Fruit fly (Drosophila melanogaster): ENCODE data around the gene CG5096.

CG5096 gene

dm6 chr2L:10334854-10335277, 47.2 kb upstream of the CG5096 start (continued):
- TF ChIP-seq Hr4 (GFP tag; optimal IDR thresholded peaks at IDR 0.05) (peak; percentile 24), CG10631 (GFP tag; optimal IDR thresholded peaks at IDR 0.05) (no peak), CG3032 (tag; optimal IDR thresholded peaks at IDR 0.05) (no peak), CG6854 (GFP tag; optimal IDR thresholded peaks at IDR 0.05) (peak; percentile 61), salr (GFP tag; optimal IDR thresholded peaks at IDR 0.05) (no peak), cyc (GFP tag; optimal IDR thresholded peaks at IDR 0.05) (no peak), CG4318 (GFP tag; optimal IDR thresholded peaks at IDR 0.05) (no peak), CG11902 (GFP tag; optimal IDR thresholded peaks at IDR 0.05) (no peak), CG34406 (GFP tag; optimal IDR thresholded peaks at IDR 0.05) (no peak), Ets96B (tag; optimal IDR thresholded peaks at IDR 0.05) (peak; percentile 9), fd59A (GFP tag; optimal IDR thresholded peaks at IDR 0.05) (no peak), Smox (GFP tag; optimal IDR thresholded peaks at IDR 0.05) (no peak), Met (GFP tag; optimal IDR thresholded peaks at IDR 0.05) (peak; percentile 38), Eip78C (GFP tag) (peak; percentile 85), acj6 (GFP tag; optimal IDR thresholded peaks at IDR 0.05) (peak; percentile 27), spab (GFP tag; optimal IDR thresholded peaks at IDR 0.05) (no peak), OdsH (GFP tag; optimal IDR thresholded peaks at IDR 0.05) (no peak), pdm3 (GFP tag; optimal IDR thresholded peaks at IDR 0.05) (peak; percentile 14), achi (GFP tag; optimal IDR thresholded peaks at IDR 0.05) (peak; percentile 32), Sox15 (GFP tag; optimal IDR thresholded peaks at IDR 0.05) (no peak), Hr39 (GFP tag; optimal IDR thresholded peaks at IDR 0.05) (no peak), Blimp-1 (GFP tag; optimal IDR thresholded peaks at IDR 0.05) (no peak), svp (GFP tag) (peak; percentile 73), topi (GFP tag; optimal IDR thresholded peaks at IDR 0.05) (peak; percentile 17)

dm6 chr2L:10339212-10339721, 42.8 kb upstream of the CG5096 start, which contains the start of gene SamDC:
Gene SamDC (plus strand): TSS chr2L:10339457.
- no peak for TF ChIP-seq CG7368 (GFP tag; optimal IDR thresholded peaks at IDR 0.05)
- TF ChIP-seq spab (GFP tag; optimal IDR thresholded peaks at IDR 0.05), result no peak
- peak; percentile 73 for TF ChIP-seq Eip78C (GFP tag)
- TF ChIP-seq Ets21C (GFP tag; optimal IDR thresholded peaks at IDR 0.05), result no peak
- TF ChIP-seq Sox14 (GFP tag; optimal IDR thresholded peaks at IDR 0.05), result peak; percentile 58
- no peak for TF ChIP-seq fd59A (GFP tag; optimal IDR thresholded peaks at IDR 0.05)
- TF ChIP-seq CG6808 (GFP tag; optimal IDR thresholded peaks at IDR 0.05), result no peak
- no peak for TF ChIP-seq CG11294 (GFP tag; IDR thresholded peaks at IDR 0.05)
- TF ChIP-seq CG15336 (GFP tag; IDR thresholded peaks at IDR 0.05), result peak; percentile 63
- peak; percentile 28 for TF ChIP-seq Hr4 (GFP tag; optimal IDR thresholded peaks at IDR 0.05)
- peak in 1 of 2 experiments; percentile 33 for TF ChIP-seq salr (GFP tag; optimal IDR thresholded peaks at IDR 0.05)
- no peak for TF ChIP-seq CG32006 (GFP tag; optimal IDR thresholded peaks at IDR 0.05)
- TF ChIP-seq fd85E (GFP tag; optimal IDR thresholded peaks at IDR 0.05), result no peak
- TF ChIP-seq net (GFP tag; optimal IDR thresholded peaks at IDR 0.05), result peak; percentile 13
- peak; percentile 9 for TF ChIP-seq Eip75B (GFP tag; optimal IDR thresholded peaks at IDR 0.05)
- peak; percentile 39 for TF ChIP-seq pdm3 (GFP tag; optimal IDR thresholded peaks at IDR 0.05)
- peak; percentile 21 for TF ChIP-seq CG3919 (GFP tag; optimal IDR thresholded peaks at IDR 0.05)
- TF ChIP-seq CG10631 (GFP tag; optimal IDR thresholded peaks at IDR 0.05), result peak; percentile 45
- TF ChIP-seq Sox15 (GFP tag; optimal IDR thresholded peaks at IDR 0.05), result no peak
- TF ChIP-seq CG31627 (GFP tag; optimal IDR thresholded peaks at IDR 0.05), result no peak
- TF ChIP-seq Blimp-1 (GFP tag; optimal IDR thresholded peaks at IDR 0.05), result no peak
- TF ChIP-seq CG6163 (GFP tag; IDR thresholded peaks at IDR 0.05), result no peak
- TF ChIP-seq Lpt (GFP tag; optimal IDR thresholded peaks at IDR 0.05), result peak; percentile 16
- peak; percentile 8 for TF ChIP-seq Sox102F (GFP tag; optimal IDR thresholded peaks at IDR 0.05)
- TF ChIP-seq CG3032 (tag; optimal IDR thresholded peaks at IDR 0.05), result peak; percentile 38
- TF ChIP-seq CG34406 (GFP tag; optimal IDR thresholded peaks at IDR 0.05), result no peak
- peak; percentile 18 for TF ChIP-seq Met (GFP tag; optimal IDR thresholded peaks at IDR 0.05)
- no peak for TF ChIP-seq CG8319 (GFP tag; optimal IDR thresholded peaks at IDR 0.05)
- no peak for TF ChIP-seq CG1621 (tag; optimal IDR thresholded peaks at IDR 0.05)
- TF ChIP-seq CG8632 (GFP tag; optimal IDR thresholded peaks at IDR 0.05), result no peak
- TF ChIP-seq CG11762 (GFP tag; optimal IDR thresholded peaks at IDR 0.05; ENCODE audit: insufficient read depth), result no peak
- peak; percentile 1 for TF ChIP-seq cyc (GFP tag; optimal IDR thresholded peaks at IDR 0.05)
- TF ChIP-seq OdsH (GFP tag; optimal IDR thresholded peaks at IDR 0.05), result peak; percentile 31
- TF ChIP-seq Hr39 (GFP tag; optimal IDR thresholded peaks at IDR 0.05), result no peak
- TF ChIP-seq Eip93F (GFP tag; optimal IDR thresholded peaks at IDR 0.05), result peak; percentile 25
- peak; percentile 37 for TF ChIP-seq topi (GFP tag; optimal IDR thresholded peaks at IDR 0.05)
- TF ChIP-seq svp (GFP tag), result no peak
- TF ChIP-seq Ets96B (tag; optimal IDR thresholded peaks at IDR 0.05), result no peak
- TF ChIP-seq eg (GFP tag; IDR thresholded peaks at IDR 0.05), result no peak
- no peak for TF ChIP-seq CG6792 (GFP tag; optimal IDR thresholded peaks at IDR 0.05)
- peak; percentile 19 for TF ChIP-seq CG6854 (GFP tag; optimal IDR thresholded peaks at IDR 0.05)
- no peak for TF ChIP-seq Gug (GFP tag; IDR thresholded peaks at IDR 0.05)
- no peak for TF ChIP-seq ss (GFP tag; optimal IDR thresholded peaks at IDR 0.05)
